Fruit fly (Drosophila melanogaster) whole organism: Measurements from ENCODE around the gene PH4alphaSG1.

Source experiments
- CG8478 ChIP-seq: fragments of >200 bp; optimal IDR thresholded peaks from 2 replicates; lab custom pipeline; 2018; ENCODE audit warnings: inconsistent platforms
- Dll ChIP-seq: fragments of >200 bp; optimal IDR thresholded peaks from 2 replicates; lab custom pipeline; 2017
- EcR ChIP-seq, 2 experiments: fragments of >200 bp; optimal IDR thresholded peaks; 2 replicates each; lab custom pipeline; 2017; ENCODE audit warnings: missing biosample characterization in 2 of 2, missing genetic modification characterization in 2 of 2, missing genetic modification reagents in 2 of 2
- pan ChIP-seq: fragments of >200 bp; optimal IDR thresholded peaks from 2 replicates; lab custom pipeline; 2017
- usp ChIP-seq: fragments of >200 bp; optimal IDR thresholded peaks from 2 replicates; lab custom pipeline; 2017; ENCODE audit warnings: missing biosample characterization, missing genetic modification characterization, mixed read lengths

DNA sequence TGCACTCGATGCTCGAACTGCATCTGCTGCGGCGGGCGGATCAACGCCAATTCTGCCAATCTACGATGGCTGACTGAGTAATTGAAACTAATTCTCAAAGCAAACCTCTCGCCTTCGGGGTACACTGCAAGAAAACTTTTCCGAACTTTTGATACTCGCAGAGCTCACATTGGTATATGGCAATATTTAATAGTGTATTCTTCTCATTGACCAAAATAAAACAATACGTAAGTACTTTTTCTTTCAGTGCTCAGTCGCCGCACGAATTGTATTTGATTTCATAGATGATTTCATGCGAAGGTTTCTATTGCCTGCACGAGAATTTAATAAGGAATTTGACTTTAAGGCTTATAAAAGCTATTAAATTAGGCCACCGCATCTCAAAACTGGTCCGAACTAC is 20.2 kb upstream of the PH4alphaSG1 start:
- TF ChIP-seq EcR (GFP tag; optimal IDR thresholded peaks at IDR 0.05; lab: Kevin White, UChicago) (no peak), pan (lab: Kevin White, UChicago) (no peak), Dll (no peak), usp (GFP tag; lab: Kevin White, UChicago) (no peak), CG8478 (lab: Kevin White, UChicago) (no peak)
